Worm (Caenorhabditis elegans) whole organism, L2 larva: ENCODE measurements around the gene T01D3.6.

Experiments used
- aly-2 ChIP-seq: fragments of 150-350 bp; optimal IDR thresholded peaks from 2 replicates; lab custom pipeline; 2014; ENCODE audit warnings: missing biosample characterization, missing genetic modification characterization
- lin-39 ChIP-seq: fragments of 150-350 bp; optimal IDR thresholded peaks from 2 replicates; lab custom pipeline; 2014; ENCODE audit warnings: missing biosample characterization, missing genetic modification reagents, missing genetic modification characterization
- nhr-10 ChIP-seq: sonication (generic microtip); optimal IDR thresholded peaks from 2 replicates; lab custom pipeline; 2017; ENCODE audit warnings: missing biosample characterization, missing genetic modification characterization
- nhr-21 ChIP-seq: fragments of 150-350 bp; optimal IDR thresholded peaks from 2 replicates; lab custom pipeline; 2014; ENCODE audit warnings: missing biosample characterization, missing genetic modification characterization
- nhr-6 ChIP-seq: fragments of 150-350 bp; optimal IDR thresholded peaks from 2 replicates; lab custom pipeline; 2014; ENCODE audit warnings: missing biosample characterization, missing genetic modification characterization
- ztf-1 ChIP-seq: fragments of 200-800 bp; sonication (Bioruptor generic); conservative IDR thresholded peaks from 2 replicates; pipeline ENCODE4 v1.3.6; 2022; ENCODE audit warnings: missing genetic modification characterization, missing compliant biosample characterization
- ztf-11 ChIP-seq: sonication (generic microtip); optimal IDR thresholded peaks from 2 replicates; lab custom pipeline; 2017; ENCODE audit warnings: missing biosample characterization, missing genetic modification characterization

DNA sequence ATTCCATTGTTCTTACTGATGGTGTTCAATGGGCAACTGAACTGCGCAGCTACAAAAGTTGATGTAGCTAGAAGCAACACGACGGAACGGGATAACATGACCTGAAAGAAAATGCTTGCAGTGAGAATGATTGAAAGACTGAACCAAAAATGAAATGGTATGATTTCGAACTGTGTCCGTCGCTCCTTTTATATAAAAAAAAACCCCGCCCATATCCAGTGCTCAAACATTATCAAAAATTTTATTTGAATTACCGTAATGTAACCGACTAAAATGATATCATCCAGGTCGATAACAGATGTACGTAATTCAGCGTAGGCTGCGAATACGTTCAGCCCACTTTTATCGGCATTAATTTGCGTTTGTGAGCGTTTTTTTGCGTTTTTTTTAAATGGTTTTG, 21.8 kb downstream of the T01D3.6 start, which contains the start of gene irg-5:
- TF ChIP-seq nhr-10 (tag; lab: Kevin White, UChicago), result no peak
- TF ChIP-seq nhr-21, result no peak
- no peak for TF ChIP-seq nhr-6 (tag; lab: Kevin White, UChicago)
- TF ChIP-seq lin-39 (tag; lab: Kevin White, UChicago), result no peak
- no peak for TF ChIP-seq ztf-11 (tag; lab: Kevin White, UChicago)
- TF ChIP-seq aly-2, result no peak
- TF ChIP-seq ztf-1 (GFP tag; lab: Robert Waterston, UW), result no peak
